Worm (Caenorhabditis elegans) whole organism, young adult: Measurements from ENCODE around the gene nhr-126.

Experiments used
- F52B5.7 ChIP-seq: sonication (generic microtip); optimal IDR thresholded peaks from 2 replicates; lab custom pipeline; 2016; ENCODE audit warnings: mild to moderate bottlenecking, missing genetic modification characterization, missing compliant biosample characterization
- aptf-3 ChIP-seq: fragments of 200-800 bp; sonication (Bioruptor generic); IDR thresholded peaks from 2 replicates; pipeline ENCODE4 v1.3.6; 2022; ENCODE audit warnings: missing genetic modification characterization, missing compliant biosample characterization
- attf-3 ChIP-seq: fragments of 200-800 bp; sonication (Bioruptor generic); conservative IDR thresholded peaks from 2 replicates; pipeline ENCODE4 v1.3.6; 2022; ENCODE audit warnings: missing genetic modification reagents, missing genetic modification characterization, missing compliant biosample characterization
- ceh-27 ChIP-seq: fragments of 200-800 bp; sonication (Bioruptor generic); optimal IDR thresholded peaks from 2 replicates; lab custom pipeline; 2018; ENCODE audit warnings: mild to moderate bottlenecking, missing genetic modification characterization, moderate library complexity, missing compliant biosample characterization
- ceh-40 ChIP-seq: fragments of 200-800 bp; sonication (Bioruptor generic); IDR thresholded peaks from 2 replicates; pipeline ENCODE4 v1.3.6; 2022; ENCODE audit warnings: missing genetic modification characterization, missing compliant biosample characterization
- egrh-3 ChIP-seq: fragments of 200-800 bp; sonication (Bioruptor generic); IDR thresholded peaks from 2 replicates; pipeline ENCODE4 v1.3.6; 2022; ENCODE audit warnings: missing genetic modification reagents, missing genetic modification characterization, missing compliant biosample characterization
- fkh-3 ChIP-seq: sonication (generic microtip); optimal IDR thresholded peaks from 2 replicates; lab custom pipeline; 2016; ENCODE audit warnings: mild to moderate bottlenecking, missing genetic modification characterization, missing compliant biosample characterization
- lsl-1 ChIP-seq: fragments of 200-800 bp; sonication (Bioruptor generic); optimal IDR thresholded peaks from 2 replicates; lab custom pipeline; 2018; ENCODE audit warnings: mild to moderate bottlenecking, missing genetic modification characterization, moderate library complexity, missing compliant biosample characterization
- nfya-1 ChIP-seq: sonication (generic microtip); optimal IDR thresholded peaks from 2 replicates; lab custom pipeline; 2017; ENCODE audit warnings: antibody characterized with exemption, missing compliant biosample characterization, missing genetic modification characterization, borderline replicate concordance; ENCODE audit not compliant: insufficient read depth
- nfya-2 ChIP-seq: fragments of 200-800 bp; sonication (Bioruptor generic); IDR thresholded peaks from 2 replicates; pipeline ENCODE4 v1.3.6; 2022; ENCODE audit warnings: missing genetic modification reagents, missing genetic modification characterization, missing compliant biosample characterization
- nhr-90 ChIP-seq: sonication (generic microtip); optimal IDR thresholded peaks from 2 replicates; lab custom pipeline; 2016; ENCODE audit warnings: missing genotype, mild to moderate bottlenecking, missing genetic modification characterization, missing compliant biosample characterization
- ztf-22 ChIP-seq: fragments of 200-800 bp; sonication (Bioruptor generic); optimal IDR thresholded peaks from 2 replicates; lab custom pipeline; 2018; ENCODE audit warnings: mild to moderate bottlenecking, missing genetic modification characterization, moderate library complexity, missing compliant biosample characterization

ce11 chrV:2179214-2179613 lies 49.7 kb upstream of the nhr-126 start, which contains the start of gene cyp-33C1:
- TF ChIP-seq nfya-1 (tag; lab: Kevin White, UChicago) (no peak), F52B5.7 (tag; lab: Kevin White, UChicago) (no peak), ceh-27 (GFP tag; lab: Kevin White, UChicago) (no peak), fkh-3 (tag; lab: Kevin White, UChicago) (no peak), egrh-3 (GFP tag; lab: Robert Waterston, UW) (no peak), lsl-1 (no peak), aptf-3 (GFP tag; lab: Robert Waterston, UW) (no peak), nfya-2 (no peak), ceh-40 (GFP tag; lab: Robert Waterston, UW) (no peak), attf-3 (GFP tag; lab: Robert Waterston, UW) (no peak), nhr-90 (no peak), ztf-22 (no peak)
